Fruit fly (Drosophila melanogaster) whole organism, wandering third instar larva: Measurements from ENCODE around the gene CG13058.

Source experiments
- CG32264 ChIP-seq: fragments of 200-800 bp; sonication (Bioruptor generic); optimal IDR thresholded peaks from 2 replicates; lab custom pipeline; 2016; ENCODE audit warnings: missing biosample characterization, missing genetic modification characterization
- CG9705 ChIP-seq: fragments of 200-800 bp; sonication (Bioruptor generic); optimal IDR thresholded peaks from 2 replicates; lab custom pipeline; 2018; ENCODE audit warnings: missing biosample characterization, mild to moderate bottlenecking, missing genetic modification characterization
- CrebA ChIP-seq: fragments of 200-800 bp; sonication (Bioruptor generic); optimal IDR thresholded peaks from 2 replicates; lab custom pipeline; 2016; ENCODE audit warnings: missing biosample characterization, mild to moderate bottlenecking, missing genetic modification characterization, borderline replicate concordance
- Dif ChIP-seq: fragments of 200-275, 200-300 bp; sonication (Bioruptor generic); optimal IDR thresholded peaks from 2 replicates; lab custom pipeline; 2018; ENCODE audit warnings: missing biosample characterization, missing genetic modification characterization; ENCODE audit not compliant: partially characterized antibody
- GATAd ChIP-seq: sonication (Bioruptor generic); optimal IDR thresholded peaks from 2 replicates; lab custom pipeline; 2016; ENCODE audit warnings: missing biosample characterization, missing genetic modification characterization
- HLH106 ChIP-seq: fragments of 200-800 bp; optimal IDR thresholded peaks from 3 replicates; lab custom pipeline; 2019; ENCODE audit warnings: missing biosample characterization, mild to moderate bottlenecking, missing genetic modification characterization, moderate library complexity
- Hnf4 ChIP-seq: fragments of 200-800 bp; sonication (Bioruptor generic); optimal IDR thresholded peaks from 2 replicates; lab custom pipeline; 2016; ENCODE audit warnings: missing biosample characterization, mild to moderate bottlenecking, missing genetic modification characterization
- Hr78 ChIP-seq: fragments of >200 bp; optimal IDR thresholded peaks from 2 replicates; lab custom pipeline; 2017; ENCODE audit warnings: missing biosample characterization, missing genetic modification characterization
- Hr83 ChIP-seq: fragments of 200-300 bp; sonication (Bioruptor generic); optimal IDR thresholded peaks from 2 replicates; lab custom pipeline; 2016; ENCODE audit warnings: missing biosample characterization, mild to moderate bottlenecking, missing genetic modification characterization, moderate library complexity; ENCODE audit not compliant: poor library complexity, severe bottlenecking
- Jra ChIP-seq: sonication (Bioruptor generic); optimal IDR thresholded peaks from 2 replicates; lab custom pipeline; 2016; ENCODE audit warnings: missing biosample characterization, missing genetic modification characterization
- Myc ChIP-seq: fragments of >200 bp; optimal IDR thresholded peaks from 2 replicates; lab custom pipeline; 2017
- N ChIP-seq: fragments of >200 bp; optimal IDR thresholded peaks from 2 replicates; lab custom pipeline; 2018; ENCODE audit warnings: missing biosample characterization, missing external identifiers, missing genetic modification characterization
- OdsH ChIP-seq: fragments of 200-800 bp; sonication (Bioruptor generic); optimal IDR thresholded peaks from 2 replicates; lab custom pipeline; 2016; ENCODE audit warnings: missing biosample characterization, mild to moderate bottlenecking, missing genetic modification characterization
- Rel ChIP-seq, 2 experiments: fragments of 200-800 bp; sonication (Bioruptor generic) in 1 of 2; optimal IDR thresholded peaks; 2 replicates in 1 of 2; 3 replicates in 1 of 2; lab custom pipeline; 2016 to 2019; ENCODE audit warnings: mild to moderate bottlenecking in 2 of 2, missing biosample characterization in 2 of 2, missing genetic modification characterization in 2 of 2, moderate library complexity in 1 of 2
- Sp1 ChIP-seq: fragments of 200-800 bp; sonication (Bioruptor generic); optimal IDR thresholded peaks from 3 replicates; lab custom pipeline; 2019; ENCODE audit warnings: missing biosample characterization, mild to moderate bottlenecking, missing genetic modification characterization, moderate library complexity
- Vsx2 ChIP-seq: fragments of 200-300, 225-300 bp; sonication (Bioruptor generic); optimal IDR thresholded peaks from 2 replicates; lab custom pipeline; 2018; ENCODE audit warnings: missing biosample characterization, missing genetic modification characterization; ENCODE audit not compliant: partially characterized antibody
- br ChIP-seq: fragments of 200-800 bp; sonication (Bioruptor generic); optimal IDR thresholded peaks from 2 replicates; lab custom pipeline; 2016; ENCODE audit warnings: missing biosample characterization, missing genetic modification characterization
- brk ChIP-seq: fragments of 200-800 bp; sonication (Bioruptor generic); optimal IDR thresholded peaks from 2 replicates; lab custom pipeline; 2016; ENCODE audit warnings: missing biosample characterization, mild to moderate bottlenecking, missing genetic modification characterization
- dmrt93B ChIP-seq: fragments of 200-800 bp; sonication (Bioruptor generic); optimal IDR thresholded peaks from 2 replicates; lab custom pipeline; 2018; ENCODE audit warnings: missing biosample characterization, mild to moderate bottlenecking, missing genetic modification characterization
- dsf ChIP-seq: sonication (Bioruptor generic); optimal IDR thresholded peaks from 2 replicates; lab custom pipeline; 2016; ENCODE audit warnings: missing biosample characterization, missing genetic modification characterization, borderline replicate concordance
- foxo ChIP-seq, 2 experiments: fragments of 200-800 bp; sonication (Bioruptor generic); optimal IDR thresholded peaks; 2 replicates in 1 of 2; 3 replicates in 1 of 2; lab custom pipeline; 2016 to 2017; ENCODE audit warnings: missing biosample characterization in 2 of 2, missing genetic modification characterization in 2 of 2
- fru ChIP-seq: fragments of 200-800 bp; sonication (Bioruptor generic); optimal IDR thresholded peaks from 3 replicates; lab custom pipeline; 2016; ENCODE audit warnings: missing biosample characterization, mild to moderate bottlenecking, missing genetic modification characterization
- h ChIP-seq: fragments of 200-800 bp; sonication (Bioruptor generic); optimal IDR thresholded peaks from 3 replicates; lab custom pipeline; 2016; ENCODE audit warnings: missing biosample characterization, mild to moderate bottlenecking, missing genetic modification characterization
- jim ChIP-seq: fragments of 175-275, 200-325 bp; sonication (Bioruptor generic); optimal IDR thresholded peaks from 2 replicates; lab custom pipeline; 2016; ENCODE audit warnings: missing biosample characterization, mild to moderate bottlenecking, missing genetic modification characterization
- lola ChIP-seq: fragments of >200 bp; optimal IDR thresholded peaks from 2 replicates; lab custom pipeline; 2017; ENCODE audit warnings: missing biosample characterization, missing genetic modification characterization
- psq ChIP-seq: fragments of 200-800 bp; sonication (Bioruptor generic); optimal IDR thresholded peaks from 3 replicates; lab custom pipeline; 2017; ENCODE audit warnings: missing biosample characterization, mild to moderate bottlenecking, missing genetic modification characterization, moderate library complexity
- rgr ChIP-seq: fragments of 200-800 bp; sonication (Bioruptor generic); optimal IDR thresholded peaks from 3 replicates; lab custom pipeline; 2016; ENCODE audit warnings: missing biosample characterization, mild to moderate bottlenecking, missing genetic modification characterization
- sage ChIP-seq: fragments of 200-800 bp; sonication (Bioruptor generic); optimal IDR thresholded peaks from 2 replicates; lab custom pipeline; 2016; ENCODE audit warnings: missing biosample characterization, mild to moderate bottlenecking, missing genetic modification characterization
- sv ChIP-seq: fragments of 200-800 bp; sonication (Bioruptor generic); optimal IDR thresholded peaks from 3 replicates; lab custom pipeline; 2016; ENCODE audit warnings: missing biosample characterization, missing genetic modification characterization
- tai ChIP-seq: sonication (Bioruptor generic); optimal IDR thresholded peaks from 2 replicates; lab custom pipeline; 2016; ENCODE audit warnings: missing biosample characterization, missing genetic modification characterization
- usp ChIP-seq: fragments of >200 bp; optimal IDR thresholded peaks from 2 replicates; lab custom pipeline; 2017; ENCODE audit warnings: missing biosample characterization, missing genetic modification characterization
- woc ChIP-seq: sonication (Bioruptor generic); optimal IDR thresholded peaks from 2 replicates; lab custom pipeline; 2016; ENCODE audit warnings: missing biosample characterization, mild to moderate bottlenecking, missing genetic modification characterization

CG13058 gene

dm6 chr3L:16367240-16367639, 38.6 kb downstream of the CG13058 start, which contains the start of gene Cpr72Ec:
Cpr72Ec (minus strand) TSS chr3L:16367340.
- TF ChIP-seq Hr83 (no peak), sage (no peak), fru (GFP tag; lab: Kevin White, UChicago) (no peak), N (GFP tag; lab: Kevin White, UChicago) (no peak), foxo (GFP tag; optimal IDR thresholded peaks at IDR 0.05; lab: Kevin White, UChicago) (no peak), lola (GFP tag; lab: Kevin White, UChicago) (no peak), sv (GFP tag; lab: Kevin White, UChicago) (no peak), woc (GFP tag; lab: Kevin White, UChicago) (no peak), OdsH (no peak), usp (GFP tag; lab: Kevin White, UChicago) (no peak), br (GFP tag; lab: Kevin White, UChicago) (no peak), Sp1 (no peak), dsf (no peak), Jra (no peak), Dif (GFP tag; lab: Kevin White, UChicago) (no peak), jim (no peak), brk (GFP tag; lab: Kevin White, UChicago) (no peak), CG32264 (GFP tag; lab: Kevin White, UChicago) (no peak), HLH106 (tag; lab: Kevin White, UChicago) (no peak), h (no peak)

dm6 chr3L:16368199-16368598, 39.6 kb downstream of the CG13058 start, which contains the start of gene CG4842:
CG4842 (plus strand) TSS chr3L:16368389.
- TF ChIP-seq Hnf4 (GFP tag; lab: Kevin White, UChicago) (no peak), GATAd (no peak), usp (GFP tag; lab: Kevin White, UChicago) (no peak), Sp1 (no peak), Hr78 (no peak), N (GFP tag; lab: Kevin White, UChicago) (no peak), foxo (GFP tag; optimal IDR thresholded peaks at IDR 0.05; lab: Kevin White, UChicago) (no peak), dmrt93B (GFP tag; lab: Kevin White, UChicago) (no peak)

dm6 chr3L:16369526-16369925, 40.9 kb downstream of the CG13058 start, which contains the start of gene CG18814:
CG18814 (plus strand) TSS chr3L:16369826.
- TF ChIP-seq CG9705 (GFP tag; lab: Kevin White, UChicago) (no peak), OdsH (no peak), woc (GFP tag; lab: Kevin White, UChicago) (no peak), Myc (lab: Kevin White, UChicago) (no peak), Vsx2 (GFP tag; lab: Kevin White, UChicago) (no peak), rgr (no peak), Dif (GFP tag; lab: Kevin White, UChicago) (no peak), tai (no peak), sage (no peak), Rel (GFP tag; optimal IDR thresholded peaks at IDR 0.05; lab: Kevin White, UChicago) (no peak), Rel (tag; optimal IDR thresholded peaks at IDR 0.05; lab: Kevin White, UChicago) (no peak), N (GFP tag; lab: Kevin White, UChicago) (no peak), Hr78 (no peak), psq (GFP tag; lab: Kevin White, UChicago) (no peak), h (no peak), br (GFP tag; lab: Kevin White, UChicago) (no peak)
- TF ChIP-seq, all 38 proteins: peak for 0

- TF ChIP-seq OdsH (peak; percentile 19), N (GFP tag; lab: Kevin White, UChicago) (peak; percentile 86), br (GFP tag; lab: Kevin White, UChicago) (no peak), Myc (lab: Kevin White, UChicago) (no peak), h (peak; percentile 35), CrebA (peak; percentile 88), Hr83 (no peak), Jra (no peak), Rel (GFP tag; optimal IDR thresholded peaks at IDR 0.05; lab: Kevin White, UChicago) (peak; percentile 18), Rel (tag; optimal IDR thresholded peaks at IDR 0.05; lab: Kevin White, UChicago) (peak; percentile 6)
Observed at dm6 chr3L:16377768-16378764, 49.4 kb downstream of the CG13058 start, which contains the start of gene roq. roq (minus strand) TSS chr3L:16378566.
